Worm (Caenorhabditis elegans) whole organism, L2 larva: ENCODE measurements around the gene vps-16.

Experiments used
- C34F6.9 ChIP-seq: fragments of 150-350 bp; optimal IDR thresholded peaks from 2 replicates; lab custom pipeline; 2014; ENCODE audit warnings: missing biosample characterization, missing genetic modification characterization
- F13H6.1 ChIP-seq: sonication (generic microtip); optimal IDR thresholded peaks from 2 replicates; lab custom pipeline; 2016; ENCODE audit warnings: missing genetic modification characterization, missing compliant biosample characterization
- R02D3.7 ChIP-seq: fragments of 150-350 bp; optimal IDR thresholded peaks from 2 replicates; lab custom pipeline; 2014; ENCODE audit warnings: missing biosample characterization, missing genetic modification characterization
- Y55F3AM.14 ChIP-seq: fragments of 200-800 bp; sonication (Bioruptor generic); optimal IDR thresholded peaks from 2 replicates; lab custom pipeline; 2018; ENCODE audit warnings: mild to moderate bottlenecking, missing genetic modification characterization, missing compliant biosample characterization
- ZK546.5 ChIP-seq: sonication (generic microtip); optimal IDR thresholded peaks from 2 replicates; lab custom pipeline; 2017; ENCODE audit warnings: missing biosample characterization, missing genetic modification characterization
- alr-1 ChIP-seq: fragments of 150-350 bp; optimal IDR thresholded peaks from 2 replicates; lab custom pipeline; 2014; ENCODE audit warnings: missing biosample characterization, missing genetic modification characterization
- aly-2 ChIP-seq: fragments of 150-350 bp; optimal IDR thresholded peaks from 2 replicates; lab custom pipeline; 2014; ENCODE audit warnings: missing biosample characterization, missing genetic modification characterization
- ama-1 ChIP-seq: fragments of 150-350 bp; optimal IDR thresholded peaks from 2 replicates; lab custom pipeline; 2018; ENCODE audit warnings: inconsistent platforms
- blmp-1 ChIP-seq: sonication (generic microtip); optimal IDR thresholded peaks from 2 replicates; lab custom pipeline; 2017; ENCODE audit warnings: missing genetic modification characterization, mild to moderate bottlenecking, missing compliant biosample characterization, antibody characterized with exemption, moderate library complexity; ENCODE audit not compliant: insufficient read depth
- ceh-16 ChIP-seq: fragments of 150-350 bp; optimal IDR thresholded peaks from 2 replicates; lab custom pipeline; 2014; ENCODE audit warnings: missing biosample characterization, missing genetic modification characterization
- crh-2 ChIP-seq: sonication (generic microtip); optimal IDR thresholded peaks from 2 replicates; lab custom pipeline; 2017; ENCODE audit warnings: missing biosample characterization, missing genetic modification characterization
- dmd-4 ChIP-seq: sonication (generic microtip); optimal IDR thresholded peaks from 2 replicates; lab custom pipeline; 2017; ENCODE audit warnings: missing biosample characterization, missing genetic modification characterization
- egl-27 ChIP-seq: sonication (generic microtip); optimal IDR thresholded peaks from 3 replicates; lab custom pipeline; 2017; ENCODE audit warnings: missing biosample characterization, missing genetic modification reagents, missing genetic modification characterization
- elt-1 ChIP-seq: fragments of 150-350 bp; optimal IDR thresholded peaks from 2 replicates; lab custom pipeline; 2014; ENCODE audit warnings: missing biosample characterization, missing genetic modification characterization
- elt-3 ChIP-seq: sonication (generic microtip); optimal IDR thresholded peaks from 2 replicates; lab custom pipeline; 2017; ENCODE audit warnings: missing biosample characterization, missing genetic modification characterization
- fos-1 ChIP-seq: fragments of 150-350 bp; optimal IDR thresholded peaks from 2 replicates; lab custom pipeline; 2014; ENCODE audit warnings: missing biosample characterization, missing genetic modification characterization
- gmeb-1 ChIP-seq: fragments of 150-350 bp; optimal IDR thresholded peaks from 2 replicates; lab custom pipeline; 2014; ENCODE audit warnings: missing biosample characterization, missing genetic modification characterization
- lin-11 ChIP-seq: fragments of 150-350 bp; sonication (generic microtip); optimal IDR thresholded peaks from 2 replicates; lab custom pipeline; 2014; ENCODE audit warnings: missing biosample characterization, missing genetic modification characterization, inconsistent platforms, mixed read lengths
- lin-13 ChIP-seq: fragments of 150-350 bp; optimal IDR thresholded peaks from 2 replicates; lab custom pipeline; 2014; ENCODE audit warnings: missing biosample characterization, missing genetic modification reagents, missing genetic modification characterization
- lin-39 ChIP-seq: fragments of 150-350 bp; optimal IDR thresholded peaks from 2 replicates; lab custom pipeline; 2014; ENCODE audit warnings: missing biosample characterization, missing genetic modification reagents, missing genetic modification characterization
- lsy-2 ChIP-seq, 2 experiments: fragments of 150-350 bp in 1 of 2; sonication (generic microtip) in 1 of 2; optimal IDR thresholded peaks; 2 replicates each; lab custom pipeline; 2014 to 2017; ENCODE audit warnings: missing biosample characterization in 2 of 2, missing genetic modification characterization in 2 of 2
- mab-5 ChIP-seq: fragments of 150-350 bp; optimal IDR thresholded peaks from 2 replicates; lab custom pipeline; 2014; ENCODE audit warnings: missing biosample characterization, missing genetic modification characterization
- mdl-1 ChIP-seq, 2 experiments: fragments of 150-350 bp in 1 of 2; sonication (generic microtip) in 1 of 2; optimal IDR thresholded peaks; 2 replicates each; lab custom pipeline; 2017; ENCODE audit warnings: missing biosample characterization in 2 of 2, missing genetic modification characterization in 2 of 2
- nhr-11 ChIP-seq: fragments of 150-350 bp; optimal IDR thresholded peaks from 2 replicates; lab custom pipeline; 2014; ENCODE audit warnings: missing biosample characterization, missing genetic modification characterization
- nhr-12 ChIP-seq: fragments of 150-350 bp; optimal IDR thresholded peaks from 2 replicates; lab custom pipeline; 2014; ENCODE audit warnings: missing biosample characterization, missing genetic modification characterization
- nhr-129 ChIP-seq: fragments of 150-350 bp; optimal IDR thresholded peaks from 2 replicates; lab custom pipeline; 2014; ENCODE audit warnings: missing biosample characterization, missing genetic modification characterization
- nhr-21 ChIP-seq: fragments of 150-350 bp; optimal IDR thresholded peaks from 2 replicates; lab custom pipeline; 2014; ENCODE audit warnings: missing biosample characterization, missing genetic modification characterization
- nhr-23 ChIP-seq: fragments of 150-350 bp; optimal IDR thresholded peaks from 2 replicates; lab custom pipeline; 2014; ENCODE audit warnings: missing biosample characterization, missing genetic modification reagents, missing genetic modification characterization
- nhr-25 ChIP-seq: fragments of 150-350 bp; sonication (generic microtip); optimal IDR thresholded peaks from 3 replicates; lab custom pipeline; 2014; ENCODE audit warnings: missing biosample characterization, missing genetic modification characterization
- nhr-77 ChIP-seq: fragments of 150-350 bp; optimal IDR thresholded peaks from 2 replicates; lab custom pipeline; 2014; ENCODE audit warnings: missing biosample characterization, missing genetic modification characterization
- sem-4 ChIP-seq: fragments of 150-350 bp; optimal IDR thresholded peaks from 2 replicates; lab custom pipeline; 2014; ENCODE audit warnings: missing biosample characterization, missing genetic modification reagents, missing genetic modification characterization
- skn-1 ChIP-seq: sonication (generic microtip); optimal IDR thresholded peaks from 2 replicates; lab custom pipeline; 2017; ENCODE audit warnings: missing biosample characterization, missing genetic modification characterization
- sma-3 ChIP-seq: sonication (generic microtip); optimal IDR thresholded peaks from 2 replicates; lab custom pipeline; 2016; ENCODE audit warnings: missing genetic modification reagents, missing genetic modification characterization, missing compliant biosample characterization
- sma-9 ChIP-seq, 2 experiments: fragments of 150-350 bp in 1 of 2; sonication (generic microtip) in 1 of 2; optimal IDR thresholded peaks; 2 replicates each; lab custom pipeline; 2014 to 2016; ENCODE audit warnings: missing genetic modification characterization in 2 of 2, mild to moderate bottlenecking in 1 of 2, missing biosample characterization in 1 of 2, missing compliant biosample characterization in 1 of 2, missing genetic modification reagents in 1 of 2, moderate library complexity in 1 of 2
- unc-55 ChIP-seq: fragments of 150-350 bp; sonication (generic microtip); optimal IDR thresholded peaks from 3 replicates; lab custom pipeline; 2014; ENCODE audit warnings: missing biosample characterization, missing genetic modification reagents, missing genetic modification characterization
- unc-62 ChIP-seq: fragments of 150-350 bp; optimal IDR thresholded peaks from 2 replicates; lab custom pipeline; 2014; ENCODE audit warnings: missing biosample characterization, missing genetic modification reagents, missing genetic modification characterization
- zag-1 ChIP-seq: fragments of 150-350 bp; optimal IDR thresholded peaks from 2 replicates; lab custom pipeline; 2014; ENCODE audit warnings: missing biosample characterization, missing genetic modification characterization
- ztf-1 ChIP-seq: fragments of 200-800 bp; sonication (Bioruptor generic); conservative IDR thresholded peaks from 2 replicates; pipeline ENCODE4 v1.3.6; 2022; ENCODE audit warnings: missing genetic modification characterization, missing compliant biosample characterization
- ztf-11 ChIP-seq: sonication (generic microtip); optimal IDR thresholded peaks from 2 replicates; lab custom pipeline; 2017; ENCODE audit warnings: missing biosample characterization, missing genetic modification characterization
- ztf-4 ChIP-seq: fragments of 150-350 bp; optimal IDR thresholded peaks from 2 replicates; lab custom pipeline; 2014; ENCODE audit warnings: missing biosample characterization, missing genetic modification characterization

vps-16 gene

DNA sequence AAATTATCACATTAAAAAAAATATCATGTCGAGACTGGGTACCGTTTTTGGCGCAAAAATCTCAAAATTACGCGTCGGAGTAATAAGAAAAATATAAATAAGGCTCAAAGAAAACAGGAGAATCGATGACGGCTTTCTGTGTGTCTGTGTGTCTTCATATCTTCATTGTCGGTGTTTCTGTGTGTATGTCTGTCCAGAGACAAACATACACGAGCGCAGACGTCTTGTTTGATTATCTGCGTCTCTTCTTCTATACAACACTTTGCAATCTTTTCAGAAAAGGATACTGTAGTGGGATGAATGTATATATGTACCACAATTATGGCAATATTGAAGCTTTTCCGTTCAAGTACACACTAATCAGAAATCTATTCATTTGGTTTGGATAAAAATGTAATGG is 11.3 kb downstream of the vps-16 start, which contains the start of gene C05D11.13:
Gene C05D11.13, minus strand, starts transcription at position 252 of the 400 bp plus-strand sequence.
- TF ChIP-seq alr-1 (tag; lab: Kevin White, UChicago) (no peak), lin-39 (tag; lab: Kevin White, UChicago) (no peak), C34F6.9 (tag; lab: Kevin White, UChicago) (peak; percentile 68), nhr-25 (tag; lab: Kevin White, UChicago) (peak; percentile 7), blmp-1 (no peak), nhr-23 (no peak), F13H6.1 (tag; lab: Kevin White, UChicago) (peak; percentile 56), R02D3.7 (tag; lab: Kevin White, UChicago) (no peak), lin-11 (tag; lab: Kevin White, UChicago) (no peak), mab-5 (no peak), mdl-1 (tag; optimal IDR thresholded peaks at IDR 0.05; lab: Kevin White, UChicago) (no peak), ztf-1 (no peak), unc-62 (GFP tag; lab: Kevin White, UChicago) (no peak), nhr-11 (no peak), lsy-2 (tag; optimal IDR thresholded peaks at IDR 0.05; lab: Kevin White, UChicago) (peak in 1 of 2 experiments; percentile 84), ama-1 (lab: Kevin White, UChicago) (no peak), gmeb-1 (tag; lab: Kevin White, UChicago) (no peak), elt-3 (tag; lab: Kevin White, UChicago) (no peak), nhr-21 (tag; lab: Kevin White, UChicago) (peak; percentile 0), ztf-4 (tag; lab: Kevin White, UChicago) (peak; percentile 16), unc-55 (GFP tag; lab: Kevin White, UChicago) (peak; percentile 51), crh-2 (tag; lab: Kevin White, UChicago) (peak; percentile 65), ztf-11 (tag; lab: Kevin White, UChicago) (no peak), elt-1 (tag; lab: Kevin White, UChicago) (no peak), sma-9 (GFP tag; optimal IDR thresholded peaks at IDR 0.05; lab: Kevin White, UChicago) (peak; percentile 59), sma-9 (tag; optimal IDR thresholded peaks at IDR 0.05; lab: Kevin White, UChicago) (no peak), ceh-16 (tag; lab: Kevin White, UChicago) (no peak), sma-3 (GFP tag; lab: Kevin White, UChicago) (peak; percentile 47), Y55F3AM.14 (no peak), ZK546.5 (tag; lab: Kevin White, UChicago) (no peak), skn-1 (tag; lab: Kevin White, UChicago) (no peak), fos-1 (peak; percentile 32), dmd-4 (tag; lab: Kevin White, UChicago) (no peak), nhr-129 (tag; lab: Kevin White, UChicago) (peak; percentile 59), egl-27 (tag; lab: Kevin White, UChicago) (no peak), zag-1 (tag; lab: Kevin White, UChicago) (no peak)
- TF ChIP-seq, all 48 proteins: peak for 12

DNA sequence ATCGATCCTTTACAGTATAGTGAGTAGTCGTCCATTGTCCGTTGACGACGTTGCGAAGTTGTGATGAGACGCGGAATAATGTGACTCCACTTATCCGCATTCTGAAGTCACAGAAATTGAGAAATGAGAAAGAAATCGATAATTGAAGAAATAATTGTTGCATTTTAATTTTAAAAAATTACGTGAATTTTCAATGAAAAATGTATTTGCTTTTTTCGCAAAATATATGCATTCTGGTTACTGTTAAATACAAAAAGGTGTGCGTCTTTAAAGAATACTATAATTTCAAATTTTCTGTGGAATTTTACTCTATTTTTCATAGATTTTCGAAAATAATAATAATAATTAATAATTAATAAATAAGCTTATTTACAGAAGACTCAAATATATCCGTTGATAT is 13.8 kb downstream of the vps-16 start, which contains the start of gene let-721:
Gene let-721, minus strand, starts transcription at position 101 of the 400 bp plus-strand sequence.
- TF ChIP-seq R02D3.7 (tag; lab: Kevin White, UChicago) (no peak), nhr-23 (no peak), ZK546.5 (tag; lab: Kevin White, UChicago) (no peak)

DNA sequence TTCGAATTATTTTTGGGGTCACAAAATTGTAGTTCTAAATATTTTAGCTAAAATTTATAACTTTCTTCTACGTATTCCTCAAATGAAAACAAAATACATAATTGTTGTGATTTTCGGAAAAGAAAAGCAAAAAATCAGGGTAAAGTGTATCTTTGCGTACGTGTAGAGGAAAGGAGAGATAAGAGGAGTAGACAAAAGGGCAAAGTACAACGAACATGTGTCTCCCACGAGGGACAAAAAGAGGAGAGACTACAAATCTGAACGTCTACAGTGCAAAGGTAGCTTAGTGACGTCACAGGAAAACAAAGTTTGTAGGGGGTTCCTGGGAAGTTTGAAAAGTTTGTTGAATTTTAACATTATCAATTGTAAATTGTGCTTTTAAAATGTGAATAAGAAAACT is 14.5 kb downstream of the vps-16 start:
- TF ChIP-seq lin-13 (peak; percentile 22), crh-2 (tag; lab: Kevin White, UChicago) (peak; percentile 84), nhr-21 (tag; lab: Kevin White, UChicago) (peak; percentile 76), nhr-11 (no peak), aly-2 (tag; lab: Kevin White, UChicago) (no peak), ZK546.5 (tag; lab: Kevin White, UChicago) (no peak), blmp-1 (peak; percentile 48), F13H6.1 (tag; lab: Kevin White, UChicago) (peak; percentile 55), unc-62 (GFP tag; lab: Kevin White, UChicago) (peak; percentile 3), C34F6.9 (tag; lab: Kevin White, UChicago) (peak; percentile 43), sma-9 (GFP tag; optimal IDR thresholded peaks at IDR 0.05; lab: Kevin White, UChicago) (peak; percentile 76), sma-9 (tag; optimal IDR thresholded peaks at IDR 0.05; lab: Kevin White, UChicago) (no peak), lsy-2 (tag; optimal IDR thresholded peaks at IDR 0.05; lab: Kevin White, UChicago) (peak in 1 of 2 experiments; percentile 67), fos-1 (peak; percentile 71), gmeb-1 (tag; lab: Kevin White, UChicago) (peak; percentile 41), sma-3 (GFP tag; lab: Kevin White, UChicago) (peak; percentile 75), mdl-1 (tag; optimal IDR thresholded peaks at IDR 0.05; lab: Kevin White, UChicago) (peak; percentile 49 to 65), nhr-25 (tag; lab: Kevin White, UChicago) (peak; percentile 73), nhr-77 (tag; lab: Kevin White, UChicago) (no peak), nhr-12 (no peak), nhr-129 (tag; lab: Kevin White, UChicago) (peak; percentile 71), sem-4 (tag; lab: Kevin White, UChicago) (no peak)
